Fruit fly (Drosophila melanogaster) whole organism, embryonic: ENCODE data around the gene CG16719.

Source experiments
- CG18619 ChIP-seq: fragments of 200-800 bp; sonication (Bioruptor generic); optimal IDR thresholded peaks from 3 replicates; lab custom pipeline; 2017; ENCODE audit warnings: missing biosample characterization, mild to moderate bottlenecking, missing genetic modification characterization
- MTF-1 ChIP-seq: fragments of 200-800 bp; sonication (Bioruptor generic); optimal IDR thresholded peaks from 2 replicates; lab custom pipeline; 2018; ENCODE audit warnings: missing biosample characterization, mild to moderate bottlenecking, missing genetic modification characterization, borderline replicate concordance
- insv ChIP-seq, 2 experiments: fragments of 200-800 bp; sonication (Bioruptor generic); optimal IDR thresholded peaks; 3 replicates each; lab custom pipeline; 2016 to 2018; ENCODE audit warnings: missing biosample characterization in 2 of 2, missing genetic modification characterization in 2 of 2
- pita ChIP-seq: fragments of 200-800 bp; sonication (Bioruptor generic); optimal IDR thresholded peaks from 2 replicates; lab custom pipeline; 2017; ENCODE audit warnings: missing biosample characterization, mild to moderate bottlenecking, missing genetic modification characterization

DNA sequence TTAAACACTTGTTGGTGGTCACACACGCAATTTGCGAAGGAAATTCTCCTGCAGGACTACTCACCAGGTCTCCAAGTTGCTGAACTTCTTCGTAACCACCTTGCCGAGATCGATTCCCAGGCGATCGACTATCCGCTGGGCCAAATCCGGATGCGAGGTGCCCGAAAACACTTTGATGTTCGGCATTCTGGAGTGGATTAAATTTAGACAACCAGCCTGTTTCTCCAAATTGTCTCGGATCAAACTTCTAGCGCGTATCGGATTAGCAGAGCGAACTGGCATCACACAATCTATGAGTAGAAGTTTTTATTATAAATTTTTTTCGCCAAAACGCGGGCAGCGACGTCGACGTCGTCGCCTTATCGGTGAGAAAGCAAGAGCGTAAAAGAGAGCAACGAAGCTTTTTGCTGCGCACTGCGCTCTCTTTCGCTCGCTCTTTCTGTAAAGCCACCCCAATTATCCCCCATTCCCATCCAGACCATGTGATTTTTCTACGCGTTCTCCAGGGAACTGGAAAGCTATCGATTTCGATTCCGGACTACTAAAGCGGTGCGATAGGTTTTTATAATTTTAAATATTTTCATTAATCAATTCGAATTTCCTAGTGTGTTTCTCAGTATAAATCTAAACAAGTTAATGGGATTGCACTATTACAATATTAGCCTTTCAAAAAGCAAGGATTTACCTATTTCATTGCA lies 9.3 kb downstream of the CG16719 start:
- TF ChIP-seq MTF-1 (GFP tag; lab: Kevin White, UChicago) = no peak
- no peak for TF ChIP-seq CG18619 (GFP tag; lab: Kevin White, UChicago)
- TF ChIP-seq pita (GFP tag; lab: Kevin White, UChicago) = no peak
- no peak for TF ChIP-seq insv (GFP tag; optimal IDR thresholded peaks at IDR 0.05; lab: Kevin White, UChicago)
